Worm (Caenorhabditis elegans) whole organism, midembryonic: ENCODE results near the gene Y46G5A.22.

ENCODE experiments used
- T22C8.4 ChIP-seq: fragments of 200-800 bp; sonication (Bioruptor generic); IDR thresholded peaks from 2 replicates; pipeline ENCODE4 v1.3.6; 2022; ENCODE audit warnings: missing genetic modification characterization, missing compliant biosample characterization
- cog-1 ChIP-seq: sonication (generic microtip); optimal IDR thresholded peaks from 2 replicates; lab custom pipeline; 2016; ENCODE audit warnings: missing genetic modification characterization, missing compliant biosample characterization
- flt-1 ChIP-seq: fragments of 200-800 bp; sonication (Bioruptor generic); IDR thresholded peaks from 2 replicates; pipeline ENCODE4 v1.3.6; 2022; ENCODE audit warnings: missing genetic modification characterization, missing compliant biosample characterization
- klf-2 ChIP-seq: fragments of 200-800 bp; sonication (Bioruptor generic); conservative IDR thresholded peaks from 2 replicates; pipeline ENCODE4 v1.3.6; 2022; ENCODE audit warnings: missing genetic modification reagents, missing genetic modification characterization, missing compliant biosample characterization
- med-1 ChIP-seq: sonication (generic microtip); optimal IDR thresholded peaks from 2 replicates; lab custom pipeline; 2017; ENCODE audit warnings: missing genetic modification characterization, mild to moderate bottlenecking, missing compliant biosample characterization, antibody characterized with exemption, missing genetic modification reagents; ENCODE audit not compliant: insufficient read depth
- ref-1 ChIP-seq: fragments of 200-800 bp; sonication (Bioruptor generic); conservative IDR thresholded peaks from 2 replicates; pipeline ENCODE4 v1.3.6; 2022; ENCODE audit warnings: missing genetic modification reagents, missing genetic modification characterization, missing compliant biosample characterization
- tab-1 ChIP-seq: fragments of 200-800 bp; sonication (Bioruptor generic); IDR thresholded peaks from 2 replicates; pipeline ENCODE4 v1.3.6; 2022; ENCODE audit warnings: missing genetic modification characterization, missing compliant biosample characterization
- ztf-23 ChIP-seq: fragments of 200-800 bp; sonication (Bioruptor generic); IDR thresholded peaks from 2 replicates; pipeline ENCODE4 v1.3.6; 2022; ENCODE audit warnings: missing genetic modification reagents, missing genetic modification characterization, missing compliant biosample characterization
- ztf-29 ChIP-seq: fragments of 200-800 bp; sonication (Bioruptor generic); IDR thresholded peaks from 2 replicates; pipeline ENCODE4 v1.3.6; 2022; ENCODE audit warnings: missing genetic modification reagents, missing genetic modification characterization, missing compliant biosample characterization

Gene Y46G5A.22

DNA sequence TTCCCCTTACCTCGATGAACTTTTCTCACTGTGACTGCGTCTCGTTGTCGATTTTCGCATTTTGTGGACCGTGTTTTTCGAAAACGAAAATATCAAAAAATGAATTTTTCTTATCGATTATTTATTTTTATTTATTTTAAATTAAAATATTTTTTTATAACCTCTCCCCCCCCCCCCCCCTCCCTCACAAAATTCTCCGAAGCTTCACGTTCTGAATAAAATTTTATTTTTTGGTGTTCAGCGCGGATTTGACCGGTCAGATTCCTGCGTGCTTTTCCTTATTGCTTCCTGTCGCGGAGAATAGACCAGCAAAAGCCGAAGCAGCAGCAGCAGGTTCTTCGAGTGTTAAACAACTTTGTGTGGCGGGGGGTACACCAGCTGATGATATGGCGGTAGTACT lies at the start of gene Y46G5A.22:
TSS of gene Y46G5A.22 (minus strand) at position 101 of the 400 bp plus-strand sequence.
- TF ChIP-seq klf-2 (GFP tag; lab: Robert Waterston, UW) = no peak
- no peak for TF ChIP-seq ztf-29 (GFP tag; lab: Robert Waterston, UW)
- TF ChIP-seq T22C8.4 (GFP tag; lab: Robert Waterston, UW) = no peak
- no peak for TF ChIP-seq ref-1 (GFP tag; lab: Robert Waterston, UW)
- no peak for TF ChIP-seq tab-1 (GFP tag; lab: Robert Waterston, UW)
- TF ChIP-seq ztf-23 = no peak
- TF ChIP-seq cog-1 = no peak
- TF ChIP-seq flt-1 (GFP tag; lab: Robert Waterston, UW) = no peak
- TF ChIP-seq med-1 (GFP tag; lab: Kevin White, UChicago) = no peak

DNA sequence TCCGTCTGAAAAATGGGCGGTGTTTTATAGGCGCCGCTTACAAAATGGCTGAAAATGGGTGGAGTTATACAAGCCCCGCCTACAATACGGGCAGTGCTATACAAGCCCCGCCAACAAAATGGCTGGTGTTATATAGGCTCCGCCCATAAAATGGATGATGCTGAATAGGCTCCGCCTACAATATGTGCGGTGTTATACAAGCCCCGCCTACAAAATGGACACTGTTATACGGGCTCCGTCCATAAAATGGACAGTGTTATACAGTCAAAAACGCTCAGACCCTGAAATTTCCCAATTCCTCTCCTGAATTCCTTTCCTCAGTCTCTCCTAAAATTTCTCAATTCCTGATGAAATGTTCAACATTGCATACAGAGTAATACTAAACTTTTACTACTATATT lies 47.7 kb upstream of the Y46G5A.22 start:
- TF ChIP-seq tab-1 (GFP tag; lab: Robert Waterston, UW) (no peak), ztf-23 (no peak), ref-1 (GFP tag; lab: Robert Waterston, UW) (no peak), flt-1 (GFP tag; lab: Robert Waterston, UW) (no peak), cog-1 (no peak), ztf-29 (GFP tag; lab: Robert Waterston, UW) (no peak), med-1 (GFP tag; lab: Kevin White, UChicago) (no peak), T22C8.4 (GFP tag; lab: Robert Waterston, UW) (no peak), klf-2 (GFP tag; lab: Robert Waterston, UW) (no peak)

DNA sequence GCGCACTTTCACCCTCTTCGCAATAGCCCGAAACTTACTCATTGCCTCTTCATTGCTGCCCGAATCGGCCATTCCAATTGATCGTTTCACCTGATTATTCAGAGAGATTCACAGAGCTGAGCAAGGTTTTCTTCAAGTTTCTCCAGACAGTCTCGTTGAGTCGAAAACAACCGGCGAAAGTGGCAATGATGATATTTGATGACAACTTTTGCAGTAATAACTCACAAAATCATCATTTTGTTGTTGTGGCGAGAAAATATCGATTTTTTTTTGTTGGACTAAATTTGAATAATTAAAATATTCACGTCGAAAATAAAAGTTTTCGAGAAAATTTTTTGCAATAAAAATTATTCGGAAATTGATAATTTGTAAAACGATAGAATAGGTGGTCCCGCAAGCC lies 47.2 kb upstream of the Y46G5A.22 start, which contains the start of gene snf-5:
TSS of gene snf-5 (minus strand) at position 182 of the 400 bp plus-strand sequence.
- no peak for TF ChIP-seq ref-1 (GFP tag; lab: Robert Waterston, UW)
- no peak for TF ChIP-seq tab-1 (GFP tag; lab: Robert Waterston, UW)

DNA sequence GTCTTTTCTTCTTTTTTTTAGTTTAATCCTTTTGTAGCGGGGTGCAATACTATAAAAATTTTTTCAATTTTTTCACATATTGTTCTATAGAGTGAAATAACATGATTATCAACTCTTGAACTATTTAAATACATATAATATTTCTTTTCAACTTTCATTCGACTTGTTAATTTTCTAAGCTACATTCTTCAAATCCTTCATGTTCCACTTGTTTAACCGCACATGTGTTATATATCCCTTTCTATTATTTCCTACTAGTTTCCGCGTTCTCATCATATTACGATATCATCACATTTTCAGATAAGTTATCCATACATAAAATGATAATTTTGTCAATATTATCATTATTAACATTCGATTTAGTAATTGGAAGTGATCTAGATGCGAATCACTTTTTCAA lies 37.5 kb upstream of the Y46G5A.22 start, which contains the start of gene Y46G5A.29:
TSS of gene Y46G5A.29 (plus strand) at position 301 of the 400 bp plus-strand sequence.
- TF ChIP-seq ztf-29 (GFP tag; lab: Robert Waterston, UW) (no peak), tab-1 (GFP tag; lab: Robert Waterston, UW) (no peak), klf-2 (GFP tag; lab: Robert Waterston, UW) (no peak), med-1 (GFP tag; lab: Kevin White, UChicago) (no peak), ztf-23 (no peak), ref-1 (GFP tag; lab: Robert Waterston, UW) (no peak), flt-1 (GFP tag; lab: Robert Waterston, UW) (no peak), T22C8.4 (GFP tag; lab: Robert Waterston, UW) (no peak), cog-1 (no peak)

DNA sequence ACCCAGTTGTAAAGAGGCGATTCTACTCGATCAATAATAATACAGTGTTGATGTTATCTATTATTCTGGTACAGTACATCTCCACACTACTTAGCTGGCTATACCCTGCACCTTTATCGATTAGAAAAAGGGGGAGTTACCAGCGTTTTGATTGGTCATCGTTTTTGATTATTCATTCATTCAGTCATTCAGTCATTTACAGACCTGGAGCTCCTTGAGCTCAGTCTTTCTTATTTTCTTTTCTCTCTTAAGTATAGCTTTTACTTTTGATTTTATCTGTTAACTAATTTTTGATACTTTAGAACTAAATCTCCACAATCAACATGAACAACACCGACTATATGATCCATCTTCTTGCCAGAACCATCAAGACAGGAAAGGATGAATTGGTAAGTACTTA lies 31.7 kb upstream of the Y46G5A.22 start, which contains the start of gene Y46G5A.28:
TSS of gene Y46G5A.28 (plus strand) at position 301 of the 400 bp plus-strand sequence.
- TF ChIP-seq ztf-29 (GFP tag; lab: Robert Waterston, UW) (no peak), cog-1 (no peak)

DNA sequence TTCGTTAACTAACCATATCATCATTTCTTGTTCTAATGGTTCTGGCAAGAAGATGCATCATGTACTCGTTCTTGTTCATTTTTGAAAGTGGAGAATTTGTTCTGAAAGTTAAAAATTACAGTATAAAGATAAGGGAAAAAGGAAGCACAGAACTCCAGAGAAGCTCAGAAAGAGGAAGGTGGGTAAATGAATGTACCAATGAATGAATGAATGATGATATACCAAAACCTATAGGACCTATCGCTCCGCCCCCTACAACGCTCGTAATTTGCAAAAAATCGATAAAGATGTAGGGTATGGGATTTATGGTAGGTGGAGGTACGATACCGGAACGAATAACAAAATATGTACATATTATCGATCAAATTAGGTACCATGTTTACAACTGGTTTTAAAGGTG lies 29.3 kb upstream of the Y46G5A.22 start, which contains the start of gene pes-10:
TSS of gene pes-10 (minus strand) at position 101 of the 400 bp plus-strand sequence.
- no peak for TF ChIP-seq ref-1 (GFP tag; lab: Robert Waterston, UW)
- no peak for TF ChIP-seq klf-2 (GFP tag; lab: Robert Waterston, UW)
- no peak for TF ChIP-seq ztf-23
- TF ChIP-seq tab-1 (GFP tag; lab: Robert Waterston, UW) = no peak
- no peak for TF ChIP-seq flt-1 (GFP tag; lab: Robert Waterston, UW)
- no peak for TF ChIP-seq T22C8.4 (GFP tag; lab: Robert Waterston, UW)
- TF ChIP-seq ztf-29 (GFP tag; lab: Robert Waterston, UW) = no peak

DNA sequence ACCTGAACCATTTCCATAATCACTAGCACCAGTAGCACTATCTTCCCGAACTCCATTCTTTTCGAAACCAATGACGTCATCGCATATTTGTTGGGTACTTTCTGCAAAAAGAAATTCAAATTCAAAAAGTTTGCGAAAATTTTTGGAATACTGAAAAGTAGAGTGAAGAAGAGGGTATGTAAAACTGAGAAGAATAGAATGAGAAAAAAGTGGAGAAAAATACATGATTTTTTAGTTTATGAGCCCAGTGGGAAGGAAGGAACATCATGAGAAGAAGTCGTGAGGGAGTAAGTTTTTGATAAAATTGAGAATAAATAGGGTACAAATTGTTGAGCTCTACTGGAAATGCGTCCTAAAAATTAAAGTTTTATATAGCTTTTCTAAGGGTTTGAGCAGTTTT lies 21.7 kb upstream of the Y46G5A.22 start, which contains the start of gene lgc-35:
TSS of gene lgc-35 (minus strand) at position 101 of the 400 bp plus-strand sequence.
- TF ChIP-seq klf-2 (GFP tag; lab: Robert Waterston, UW) = no peak
- no peak for TF ChIP-seq cog-1
- TF ChIP-seq flt-1 (GFP tag; lab: Robert Waterston, UW) = no peak
- TF ChIP-seq ref-1 (GFP tag; lab: Robert Waterston, UW) = no peak
- no peak for TF ChIP-seq med-1 (GFP tag; lab: Kevin White, UChicago)
- TF ChIP-seq ztf-23 = no peak
- no peak for TF ChIP-seq T22C8.4 (GFP tag; lab: Robert Waterston, UW)
- no peak for TF ChIP-seq tab-1 (GFP tag; lab: Robert Waterston, UW)
- no peak for TF ChIP-seq ztf-29 (GFP tag; lab: Robert Waterston, UW)

DNA sequence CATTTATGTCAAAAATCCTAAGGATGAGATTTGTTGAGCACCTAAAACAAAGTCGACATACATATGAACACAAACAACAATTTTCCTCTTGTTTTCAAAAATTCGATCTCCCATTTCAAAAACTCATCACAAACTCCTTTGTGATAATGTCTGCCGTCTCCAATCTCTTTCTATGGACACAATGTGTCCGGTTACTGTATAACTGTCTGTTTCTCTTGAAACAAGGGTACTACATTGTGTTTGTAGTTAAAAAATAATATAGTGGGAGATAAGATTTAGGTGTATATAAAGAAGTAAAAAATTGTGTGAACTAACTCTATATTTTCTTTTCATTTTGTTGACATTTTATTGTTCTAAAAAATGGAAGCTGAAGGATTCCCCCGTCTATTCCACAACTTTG lies 12.0 kb upstream of the Y46G5A.22 start, which contains the start of gene bcmo-1:
TSS of gene bcmo-1 (plus strand) at position 330 of the 400 bp plus-strand sequence.
- TF ChIP-seq flt-1 (GFP tag; lab: Robert Waterston, UW) (no peak), cog-1 (no peak), klf-2 (GFP tag; lab: Robert Waterston, UW) (no peak), T22C8.4 (GFP tag; lab: Robert Waterston, UW) (no peak), ref-1 (GFP tag; lab: Robert Waterston, UW) (no peak), ztf-29 (GFP tag; lab: Robert Waterston, UW) (no peak), med-1 (GFP tag; lab: Kevin White, UChicago) (no peak), tab-1 (GFP tag; lab: Robert Waterston, UW) (no peak), ztf-23 (no peak)

DNA sequence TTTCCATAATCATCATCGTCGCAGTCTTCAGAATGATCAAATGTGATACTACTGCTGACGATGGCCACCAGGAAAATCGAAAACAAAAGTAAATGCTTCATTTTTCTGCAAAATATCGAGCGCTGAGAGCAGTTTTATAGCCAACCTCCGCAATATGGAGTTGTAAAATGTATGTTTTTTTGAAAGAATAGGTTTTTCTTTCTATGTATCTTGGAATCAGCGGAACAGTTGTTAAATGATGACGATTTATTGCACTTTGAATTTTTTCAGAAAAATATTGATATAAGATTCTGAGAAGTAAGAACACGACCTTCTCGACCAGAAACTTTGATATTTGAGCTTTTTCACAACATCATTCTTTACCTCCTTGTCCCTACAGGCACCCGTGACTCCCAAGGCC lies 10.5 kb upstream of the Y46G5A.22 start, which contains the start of gene Y46G5A.23:
TSS of gene Y46G5A.23 (minus strand) at position 101 of the 400 bp plus-strand sequence.
- TF ChIP-seq flt-1 (GFP tag; lab: Robert Waterston, UW) (no peak), T22C8.4 (GFP tag; lab: Robert Waterston, UW) (no peak), med-1 (GFP tag; lab: Kevin White, UChicago) (no peak), tab-1 (GFP tag; lab: Robert Waterston, UW) (no peak), ztf-23 (no peak), cog-1 (no peak), ztf-29 (GFP tag; lab: Robert Waterston, UW) (no peak), ref-1 (GFP tag; lab: Robert Waterston, UW) (no peak), klf-2 (GFP tag; lab: Robert Waterston, UW) (no peak)
